Fruit fly (Drosophila melanogaster) whole organism, embryonic: ENCODE measurements around the gene CG11550.

ENCODE experiments used
- Asciz ChIP-seq: fragments of 200-800 bp; sonication (Bioruptor generic); optimal IDR thresholded peaks from 2 replicates; lab custom pipeline; 2017; ENCODE audit warnings: missing biosample characterization, mild to moderate bottlenecking, missing genetic modification characterization, missing genetic modification reagents
- Awh ChIP-seq: fragments of 200-800 bp; sonication (Bioruptor generic); IDR thresholded peaks from 2 replicates; pipeline ENCODE4, ENCODE4 v1.3.6; 2022; ENCODE audit warnings: missing biosample characterization, missing genetic modification characterization
- Blimp-1 ChIP-seq: fragments of 200-800 bp; sonication (Bioruptor generic); optimal IDR thresholded peaks from 3 replicates; lab custom pipeline; 2018; ENCODE audit warnings: missing biosample characterization, missing genetic modification characterization, mild to moderate bottlenecking, moderate library complexity, missing genetic modification reagents
- CG11504 ChIP-seq: fragments of 200-800 bp; sonication (Bioruptor generic); optimal IDR thresholded peaks from 3 replicates; lab custom pipeline; 2019; ENCODE audit warnings: missing biosample characterization, mild to moderate bottlenecking, missing genetic modification characterization, moderate library complexity
- CG13424 ChIP-seq: fragments of 200-800 bp; sonication (Bioruptor generic); optimal IDR thresholded peaks from 2 replicates; lab custom pipeline; 2019; ENCODE audit warnings: missing biosample characterization, mild to moderate bottlenecking, missing genetic modification characterization, moderate library complexity
- CG1529 ChIP-seq: fragments of 200-800 bp; sonication (Bioruptor generic); optimal IDR thresholded peaks from 3 replicates; lab custom pipeline; 2018; ENCODE audit warnings: missing biosample characterization, missing genetic modification characterization
- CG15601 ChIP-seq: fragments of 200-800 bp; sonication (Bioruptor generic); optimal IDR thresholded peaks from 3 replicates; lab custom pipeline; 2019; ENCODE audit warnings: missing biosample characterization, mild to moderate bottlenecking, missing genetic modification characterization, moderate library complexity
- CG16779 ChIP-seq: fragments of 200-800 bp; sonication (Bioruptor generic); IDR thresholded peaks from 2 replicates; pipeline ENCODE4 v1.3.6; 2022; ENCODE audit warnings: missing biosample characterization, missing genetic modification characterization
- CG17186 ChIP-seq: fragments of 200-800 bp; sonication (Bioruptor generic); optimal IDR thresholded peaks from 3 replicates; lab custom pipeline; 2017; ENCODE audit warnings: missing biosample characterization, missing genetic modification reagents, missing genetic modification characterization
- CG17361 ChIP-seq: fragments of 200-800 bp; sonication (Bioruptor generic); IDR thresholded peaks from 3 replicates; pipeline ENCODE4 v1.3.6; 2022; ENCODE audit warnings: missing biosample characterization, missing genetic modification characterization
- CG18619 ChIP-seq: fragments of 200-800 bp; sonication (Bioruptor generic); optimal IDR thresholded peaks from 3 replicates; lab custom pipeline; 2017; ENCODE audit warnings: missing biosample characterization, mild to moderate bottlenecking, missing genetic modification characterization
- CG2116 ChIP-seq: fragments of 200-800 bp; sonication (Bioruptor generic); optimal IDR thresholded peaks from 3 replicates; lab custom pipeline; 2018; ENCODE audit warnings: missing biosample characterization, mild to moderate bottlenecking, missing genetic modification characterization
- CG3065 ChIP-seq: fragments of 200-800 bp; sonication (Bioruptor generic); optimal IDR thresholded peaks from 2 replicates; lab custom pipeline; 2016; ENCODE audit warnings: missing biosample characterization, missing genetic modification characterization
- CG33557 ChIP-seq: fragments of 200-800 bp; sonication (Bioruptor generic); optimal IDR thresholded peaks from 2 replicates; lab custom pipeline; 2019; ENCODE audit warnings: missing biosample characterization, mild to moderate bottlenecking, missing genetic modification characterization, moderate library complexity
- CG3407 ChIP-seq: fragments of 200-800 bp; sonication (Bioruptor generic); optimal IDR thresholded peaks from 2 replicates; lab custom pipeline; 2018; ENCODE audit warnings: missing biosample characterization, mild to moderate bottlenecking, missing genetic modification characterization
- CG4360 ChIP-seq: fragments of 200-800 bp; sonication (Bioruptor generic); IDR thresholded peaks from 2 replicates; pipeline ENCODE4 v1.3.6; 2022; ENCODE audit warnings: missing biosample characterization, missing genetic modification characterization
- CG5953 ChIP-seq: fragments of 200-800 bp; sonication (Bioruptor generic); IDR thresholded peaks from 2 replicates; pipeline ENCODE4 v1.3.6; 2022; ENCODE audit warnings: missing biosample characterization, missing genetic modification characterization
- CG6254 ChIP-seq: fragments of 200-800 bp; sonication (Bioruptor generic); optimal IDR thresholded peaks from 3 replicates; lab custom pipeline; 2017; ENCODE audit warnings: mild to moderate bottlenecking, missing biosample characterization, missing genetic modification reagents, missing genetic modification characterization
- CG6791 ChIP-seq: fragments of 200-800 bp; sonication (Bioruptor generic); IDR thresholded peaks from 3 replicates; pipeline ENCODE4 v1.3.6; 2022; ENCODE audit warnings: missing biosample characterization, missing genetic modification characterization; ENCODE audit not compliant: partially characterized antibody
- CG7839 ChIP-seq: fragments of 200-800 bp; sonication (Bioruptor generic); optimal IDR thresholded peaks from 3 replicates; lab custom pipeline; 2018; ENCODE audit warnings: missing biosample characterization, mild to moderate bottlenecking, missing genetic modification characterization, moderate library complexity
- CoRest ChIP-seq: fragments of 200-800 bp; sonication (Bioruptor generic); optimal IDR thresholded peaks from 3 replicates; lab custom pipeline; 2018; ENCODE audit warnings: missing biosample characterization, mild to moderate bottlenecking, missing genetic modification characterization, moderate library complexity
- D19B ChIP-seq: fragments of 200-800 bp; sonication (Bioruptor generic); optimal IDR thresholded peaks from 2 replicates; lab custom pipeline; 2017; ENCODE audit warnings: missing biosample characterization, mild to moderate bottlenecking, missing genetic modification characterization
- Dad ChIP-seq: fragments of 200-800 bp; sonication (Bioruptor generic); optimal IDR thresholded peaks from 3 replicates; lab custom pipeline; 2016; ENCODE audit warnings: missing biosample characterization, missing genetic modification characterization
- Drgx ChIP-seq: fragments of 200-800 bp; sonication (Bioruptor generic); IDR thresholded peaks from 2 replicates; pipeline ENCODE4 v1.3.6; 2022; ENCODE audit warnings: missing biosample characterization, missing genetic modification characterization
- E2f2 ChIP-seq: fragments of 200-800 bp; sonication (Bioruptor generic); IDR thresholded peaks from 2 replicates; pipeline ENCODE4 v1.3.6; 2022; ENCODE audit warnings: missing biosample characterization, missing genetic modification characterization
- Hr51 ChIP-seq, 2 experiments: fragments of 200-800 bp; sonication (Bioruptor generic); optimal IDR thresholded peaks; 2 replicates in 1 of 2; 3 replicates in 1 of 2; lab custom pipeline; 2016 to 2018; ENCODE audit warnings: missing biosample characterization in 2 of 2, missing genetic modification characterization in 2 of 2, mild to moderate bottlenecking in 1 of 2, moderate library complexity in 1 of 2
- PHDP ChIP-seq: fragments of 200-800 bp; sonication (Bioruptor generic); optimal IDR thresholded peaks from 3 replicates; lab custom pipeline; 2018; ENCODE audit warnings: missing biosample characterization, mild to moderate bottlenecking, missing genetic modification characterization, moderate library complexity
- Pdp1 ChIP-seq, 2 experiments: fragments of 200-800 bp; sonication (Bioruptor generic); optimal IDR thresholded peaks; 3 replicates each; lab custom pipeline; 2016; ENCODE audit warnings: missing biosample characterization in 2 of 2, missing genetic modification characterization in 2 of 2, mild to moderate bottlenecking in 1 of 2, moderate library complexity in 1 of 2
- Sox100B ChIP-seq: fragments of 200-800 bp; sonication (Bioruptor generic); optimal IDR thresholded peaks from 3 replicates; lab custom pipeline; 2018; ENCODE audit warnings: missing biosample characterization, mild to moderate bottlenecking, missing genetic modification characterization
- TFAM ChIP-seq: fragments of 200-800 bp; sonication (Bioruptor generic); optimal IDR thresholded peaks from 2 replicates; lab custom pipeline; 2017; ENCODE audit warnings: missing biosample characterization, missing genetic modification characterization, inconsistent platforms
- Tbp ChIP-seq: fragments of >200 bp; optimal IDR thresholded peaks from 2 replicates; lab custom pipeline; 2018; ENCODE audit warnings: missing biosample characterization, missing genetic modification characterization
- Xbp1 ChIP-seq: fragments of 200-800 bp; sonication (Bioruptor generic); optimal IDR thresholded peaks from 3 replicates; lab custom pipeline; 2016; ENCODE audit warnings: missing biosample characterization, mild to moderate bottlenecking, missing genetic modification characterization
- chif ChIP-seq, 2 experiments: fragments of 200-800 bp; sonication (Bioruptor generic); optimal IDR thresholded peaks; 3 replicates each; lab custom pipeline; 2016; ENCODE audit warnings: missing biosample characterization in 2 of 2, missing genetic modification characterization in 2 of 2
- chinmo ChIP-seq: fragments of 200-800 bp; sonication (Bioruptor generic); IDR thresholded peaks from 4 replicates; pipeline ENCODE4 v1.3.6; 2022; ENCODE audit warnings: missing biosample characterization, missing genetic modification characterization; ENCODE audit not compliant: partially characterized antibody
- dmrt11E ChIP-seq: fragments of 200-800 bp; sonication (Bioruptor generic); optimal IDR thresholded peaks from 3 replicates; lab custom pipeline; 2018; ENCODE audit warnings: missing biosample characterization, mild to moderate bottlenecking, missing genetic modification characterization, moderate library complexity
- dmrt99B ChIP-seq: fragments of 200-800 bp; sonication (Bioruptor generic); optimal IDR thresholded peaks from 2 replicates; lab custom pipeline; 2018; ENCODE audit warnings: missing biosample characterization, mild to moderate bottlenecking, missing genetic modification characterization, moderate library complexity
- dysf ChIP-seq: fragments of 200-800 bp; sonication (Bioruptor generic); IDR thresholded peaks from 3 replicates; pipeline ENCODE4 v1.3.6; 2022; ENCODE audit warnings: missing biosample characterization, missing genetic modification characterization
- ems ChIP-seq: fragments of 200-800 bp; sonication (Bioruptor generic); optimal IDR thresholded peaks from 3 replicates; lab custom pipeline; 2016; ENCODE audit warnings: missing biosample characterization, missing genetic modification characterization
- esg ChIP-seq: fragments of 200-800 bp; sonication (Bioruptor generic); conservative IDR thresholded peaks from 2 replicates; pipeline ENCODE4 v1.3.6; 2022; ENCODE audit warnings: missing biosample characterization, missing genetic modification characterization
- gem ChIP-seq: fragments of 200-800 bp; sonication (Bioruptor generic); optimal IDR thresholded peaks from 2 replicates; lab custom pipeline; 2019; ENCODE audit warnings: missing biosample characterization, mild to moderate bottlenecking, missing genetic modification characterization, moderate library complexity
- jigr1 ChIP-seq: fragments of 200-800 bp; sonication (Bioruptor generic); IDR thresholded peaks from 3 replicates; pipeline ENCODE4 v1.3.6; 2022; ENCODE audit warnings: missing biosample characterization, missing genetic modification characterization
- ken ChIP-seq: fragments of 200-800 bp; sonication (Bioruptor generic); IDR thresholded peaks from 3 replicates; pipeline ENCODE4 v1.3.6; 2022; ENCODE audit warnings: missing biosample characterization, missing genetic modification characterization
- lola ChIP-seq, 3 experiments: fragments of >200 bp in 2 of 3; fragments of 200-800 bp in 1 of 3; sonication (Bioruptor generic) in 1 of 3; optimal IDR thresholded peaks; 2 replicates each; lab custom pipeline; 2017 to 2019; ENCODE audit warnings: missing biosample characterization in 3 of 3, missing genetic modification characterization in 3 of 3, mild to moderate bottlenecking in 1 of 3, moderate library complexity in 1 of 3
- org-1 ChIP-seq: fragments of 200-800 bp; sonication (Bioruptor generic); optimal IDR thresholded peaks from 2 replicates; lab custom pipeline; 2017; ENCODE audit warnings: missing biosample characterization, missing genetic modification characterization
- pros ChIP-seq: fragments of 200-800 bp; sonication (Bioruptor generic); optimal IDR thresholded peaks from 3 replicates; lab custom pipeline; 2019; ENCODE audit warnings: missing biosample characterization, mild to moderate bottlenecking, missing genetic modification characterization, moderate library complexity
- sd ChIP-seq: fragments of 200-800 bp; sonication (Bioruptor generic); optimal IDR thresholded peaks from 3 replicates; lab custom pipeline; 2018; ENCODE audit warnings: missing biosample characterization, mild to moderate bottlenecking, missing genetic modification characterization, moderate library complexity
- sug ChIP-seq: fragments of 200-800 bp; optimal IDR thresholded peaks from 2 replicates; lab custom pipeline; 2019; ENCODE audit warnings: missing biosample characterization, mild to moderate bottlenecking, missing genetic modification characterization, moderate library complexity
- tin ChIP-seq: fragments of 200-800 bp; sonication (Bioruptor generic); optimal IDR thresholded peaks from 3 replicates; lab custom pipeline; 2016; ENCODE audit warnings: missing biosample characterization, missing genetic modification characterization
- zfh1 ChIP-seq: fragments of 200-800 bp; sonication (Bioruptor generic); IDR thresholded peaks from 3 replicates; pipeline ENCODE4 v1.3.6; 2022; ENCODE audit warnings: missing biosample characterization, missing genetic modification characterization

The CG11550 gene

DNA sequence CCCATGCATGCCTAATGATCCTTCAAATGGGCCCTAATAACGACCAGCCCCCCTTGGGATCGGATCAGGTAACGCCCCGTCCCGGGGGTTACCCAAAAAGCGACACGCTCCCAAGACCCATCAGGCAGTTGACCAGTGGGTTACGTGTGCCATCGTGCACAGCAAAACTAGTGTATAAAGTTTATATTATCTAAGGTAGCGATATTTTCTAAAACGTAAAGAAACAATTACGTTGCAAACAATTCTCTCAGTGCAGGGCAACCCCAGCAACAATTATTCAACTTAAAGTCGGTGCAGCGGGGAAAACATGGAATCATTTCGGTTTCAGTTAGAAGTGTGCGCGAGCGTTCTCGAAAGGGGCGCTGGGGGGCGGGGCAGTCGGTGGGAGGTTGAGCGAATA is 32.9 kb upstream of the CG11550 start (continued):
- TF ChIP-seq Xbp1, result peak; percentile 36
- TF ChIP-seq ken, result no peak
- TF ChIP-seq tin (GFP tag; lab: Kevin White, UChicago), result peak; percentile 9
- TF ChIP-seq CG18619 (GFP tag; lab: Kevin White, UChicago), result no peak
- no peak for TF ChIP-seq CG17186
- peak; percentile 6 for TF ChIP-seq PHDP (tag; lab: Kevin White, UChicago)
- no peak for TF ChIP-seq E2f2 (GFP tag; lab: Robert Waterston, UW)
- TF ChIP-seq CG11504 (tag; lab: Kevin White, UChicago), result peak; percentile 45
- TF ChIP-seq sd (tag; lab: Kevin White, UChicago), result no peak
- TF ChIP-seq dmrt99B, result peak; percentile 17
- TF ChIP-seq CG33557, result peak; percentile 20
- TF ChIP-seq D19B (GFP tag; lab: Kevin White, UChicago), result no peak
- no peak for TF ChIP-seq CG16779 (GFP tag; lab: Robert Waterston, UW)
- TF ChIP-seq CG6791 (GFP tag; lab: Robert Waterston, UW), result 0 out of 3 replicates have a peak, but pooled peaks have one; percentile 5
- peak in 1 of 2 experiments; percentile 9 for TF ChIP-seq chif (GFP tag; optimal IDR thresholded peaks at IDR 0.05; lab: Kevin White, UChicago)
- no peak for TF ChIP-seq esg (GFP tag; lab: Robert Waterston, UW)
- no peak for TF ChIP-seq TFAM (GFP tag; lab: Kevin White, UChicago)
- no peak for TF ChIP-seq chinmo (GFP tag; lab: Robert Waterston, UW)
- TF ChIP-seq zfh1 (GFP tag; lab: Robert Waterston, UW), result 0 out of 3 replicates have a peak, but pooled peaks have one; percentile 19
- peak; percentile 44 for TF ChIP-seq gem (tag; lab: Kevin White, UChicago)
- TF ChIP-seq CG13424 (tag; lab: Kevin White, UChicago), result peak; percentile 6
- peak; percentile 21 for TF ChIP-seq CG1529 (GFP tag; lab: Kevin White, UChicago)
- TF ChIP-seq CG3407 (GFP tag; lab: Kevin White, UChicago), result no peak
- peak; percentile 64 for TF ChIP-seq CG3065 (GFP tag; lab: Kevin White, UChicago)
- TF ChIP-seq CG2116 (GFP tag; lab: Kevin White, UChicago), result no peak
- TF ChIP-seq Sox100B (GFP tag; lab: Kevin White, UChicago), result peak; percentile 26
- TF ChIP-seq CoRest (tag; lab: Kevin White, UChicago), result peak; percentile 27
- peak in 1 of 3 experiments; percentile 43 for TF ChIP-seq lola (GFP tag; optimal IDR thresholded peaks at IDR 0.05; lab: Kevin White, UChicago)
- TF ChIP-seq dysf (GFP tag; lab: Robert Waterston, UW), result peak; percentile 18; the same call in 1 of the 3 replicates
- TF ChIP-seq CG4360 (GFP tag; lab: Robert Waterston, UW), result peak; percentile 34
- TF ChIP-seq CG17361 (GFP tag; lab: Robert Waterston, UW), result peak; percentile 44; the same call in 1 of the 3 replicates
- TF ChIP-seq CG5953 (GFP tag; lab: Robert Waterston, UW), result no peak
- TF ChIP-seq CG15601 (tag; lab: Kevin White, UChicago), result peak; percentile 52
- peak; percentile 8 for TF ChIP-seq CG6254 (GFP tag; lab: Kevin White, UChicago)
- peak in 1 of 2 experiments; percentile 32 for TF ChIP-seq Pdp1 (GFP tag; optimal IDR thresholded peaks at IDR 0.05; lab: Kevin White, UChicago)
- TF ChIP-seq sug (tag; lab: Kevin White, UChicago), result peak; percentile 3
- no peak for TF ChIP-seq Tbp (GFP tag; lab: Kevin White, UChicago)
- TF ChIP-seq jigr1 (GFP tag; lab: Robert Waterston, UW), result no peak
- peak; percentile 46 for TF ChIP-seq Drgx (GFP tag; lab: Robert Waterston, UW)
- TF ChIP-seq Dad (GFP tag; lab: Kevin White, UChicago), result no peak
- peak; percentile 76 for TF ChIP-seq Blimp-1 (GFP tag; lab: Kevin White, UChicago)
- no peak for TF ChIP-seq ems (GFP tag; lab: Kevin White, UChicago)
- no peak for TF ChIP-seq pros
- TF ChIP-seq Awh, result peak; percentile 41; the same call in 1 of the 2 replicates
- TF ChIP-seq CG7839 (tag; lab: Kevin White, UChicago), result peak; percentile 25
- no peak for TF ChIP-seq Hr51 (GFP tag; optimal IDR thresholded peaks at IDR 0.05; lab: Kevin White, UChicago)
- no peak for TF ChIP-seq org-1 (GFP tag; lab: Kevin White, UChicago)
- peak; percentile 42 for TF ChIP-seq dmrt11E (tag; lab: Kevin White, UChicago)
- TF ChIP-seq Asciz (GFP tag; lab: Kevin White, UChicago), result no peak
